Worm (Caenorhabditis elegans) whole organism, late embryonic: Measurements from ENCODE around the gene pap-1.

Experiments used
- C38D4.7 ChIP-seq: fragments of 200-800 bp; sonication (Bioruptor generic); optimal IDR thresholded peaks from 2 replicates; lab custom pipeline; 2018; ENCODE audit warnings: mild to moderate bottlenecking, missing genetic modification characterization, moderate library complexity, missing compliant biosample characterization
- F13H6.1 ChIP-seq: sonication (generic microtip); optimal IDR thresholded peaks from 2 replicates; lab custom pipeline; 2016; ENCODE audit warnings: missing genetic modification characterization, missing compliant biosample characterization
- K02D7.2 ChIP-seq: sonication (generic microtip); optimal IDR thresholded peaks from 2 replicates; lab custom pipeline; 2017; ENCODE audit warnings: mild to moderate bottlenecking, missing genetic modification characterization, missing compliant biosample characterization
- T23F11.4 ChIP-seq: fragments of 200-800 bp; sonication (Bioruptor generic); optimal IDR thresholded peaks from 2 replicates; lab custom pipeline; 2018; ENCODE audit warnings: mild to moderate bottlenecking, missing genetic modification characterization, missing compliant biosample characterization
- ama-1 ChIP-seq: fragments of 150-350 bp; optimal IDR thresholded peaks from 2 replicates; lab custom pipeline; 2014
- ceh-14 ChIP-seq: sonication (generic microtip); optimal IDR thresholded peaks from 2 replicates; lab custom pipeline; 2016; ENCODE audit warnings: missing genotype, missing genetic modification characterization, missing compliant biosample characterization
- ceh-19 ChIP-seq: fragments of 200-800 bp; sonication (Bioruptor generic); optimal IDR thresholded peaks from 2 replicates; lab custom pipeline; 2018; ENCODE audit warnings: mild to moderate bottlenecking, missing genetic modification characterization, missing compliant biosample characterization
- ceh-22 ChIP-seq: sonication (generic microtip); optimal IDR thresholded peaks from 2 replicates; lab custom pipeline; 2017; ENCODE audit warnings: missing biosample characterization, missing genetic modification characterization
- ceh-30 ChIP-seq: fragments of 150-350 bp; optimal IDR thresholded peaks from 2 replicates; lab custom pipeline; 2014; ENCODE audit warnings: missing biosample characterization, missing genetic modification characterization
- ceh-34 ChIP-seq: sonication (generic microtip); optimal IDR thresholded peaks from 2 replicates; lab custom pipeline; 2016; ENCODE audit warnings: mild to moderate bottlenecking, missing genetic modification characterization, missing compliant biosample characterization
- ceh-45 ChIP-seq: fragments of 200-800 bp; sonication (Bioruptor generic); IDR thresholded peaks from 2 replicates; pipeline ENCODE4 v1.3.6; 2022; ENCODE audit warnings: missing genetic modification reagents, missing genetic modification characterization, missing compliant biosample characterization
- ceh-48 ChIP-seq: sonication (generic microtip); optimal IDR thresholded peaks from 2 replicates; lab custom pipeline; 2016; ENCODE audit warnings: missing genetic modification characterization, inconsistent platforms, missing compliant biosample characterization
- ceh-6 ChIP-seq: fragments of 200-800 bp; sonication (Bioruptor generic); optimal IDR thresholded peaks from 2 replicates; lab custom pipeline; 2018; ENCODE audit warnings: mild to moderate bottlenecking, missing genetic modification characterization, missing compliant biosample characterization
- ceh-9 ChIP-seq: sonication (generic microtip); optimal IDR thresholded peaks from 2 replicates; lab custom pipeline; 2016; ENCODE audit warnings: mild to moderate bottlenecking, missing genetic modification characterization, inconsistent platforms, missing compliant biosample characterization
- che-1 ChIP-seq: sonication (generic microtip); optimal IDR thresholded peaks from 2 replicates; lab custom pipeline; 2016; ENCODE audit warnings: mild to moderate bottlenecking, missing genetic modification characterization, missing compliant biosample characterization
- dve-1 ChIP-seq: sonication (generic microtip); optimal IDR thresholded peaks from 2 replicates; lab custom pipeline; 2017; ENCODE audit warnings: antibody characterized with exemption, mild to moderate bottlenecking, missing genetic modification characterization, missing compliant biosample characterization
- eyg-1 ChIP-seq: sonication (generic microtip); optimal IDR thresholded peaks from 2 replicates; lab custom pipeline; 2016; ENCODE audit warnings: missing genotype, missing genetic modification characterization, missing compliant biosample characterization
- hlh-13 ChIP-seq: fragments of 200-800 bp; sonication (Bioruptor generic); optimal IDR thresholded peaks from 2 replicates; lab custom pipeline; 2018; ENCODE audit warnings: mild to moderate bottlenecking, missing genetic modification characterization, missing compliant biosample characterization
- hlh-15 ChIP-seq: sonication (generic microtip); optimal IDR thresholded peaks from 2 replicates; lab custom pipeline; 2016; ENCODE audit warnings: missing genetic modification characterization, missing compliant biosample characterization
- hlh-30 ChIP-seq: sonication (generic microtip); optimal IDR thresholded peaks from 2 replicates; lab custom pipeline; 2017; ENCODE audit warnings: antibody characterized with exemption, missing genetic modification characterization, missing compliant biosample characterization; ENCODE audit not compliant: insufficient read depth
- lin-11 ChIP-seq: fragments of 200-800 bp; sonication (Bioruptor generic); optimal IDR thresholded peaks from 2 replicates; lab custom pipeline; 2018; ENCODE audit warnings: mild to moderate bottlenecking, missing genetic modification characterization, missing compliant biosample characterization
- madf-2 ChIP-seq: sonication (generic microtip); optimal IDR thresholded peaks from 2 replicates; lab custom pipeline; 2017; ENCODE audit warnings: missing genetic modification characterization, missing compliant biosample characterization
- mec-3 ChIP-seq: sonication (generic microtip); optimal IDR thresholded peaks from 2 replicates; lab custom pipeline; 2016; ENCODE audit warnings: borderline replicate concordance, missing genetic modification characterization, missing compliant biosample characterization
- nfya-1 ChIP-seq: sonication (generic microtip); optimal IDR thresholded peaks from 2 replicates; lab custom pipeline; 2017; ENCODE audit warnings: missing genetic modification characterization, mild to moderate bottlenecking, missing compliant biosample characterization, antibody characterized with exemption, moderate library complexity
- nhr-11 ChIP-seq: fragments of 150-350 bp; optimal IDR thresholded peaks from 2 replicates; lab custom pipeline; 2014; ENCODE audit warnings: missing biosample characterization, missing genetic modification characterization
- nhr-232 ChIP-seq: sonication (generic microtip); optimal IDR thresholded peaks from 2 replicates; lab custom pipeline; 2016; ENCODE audit warnings: missing genetic modification characterization, missing compliant biosample characterization
- npax-4 ChIP-seq: sonication (generic microtip); optimal IDR thresholded peaks from 2 replicates; lab custom pipeline; 2016; ENCODE audit warnings: missing genetic modification characterization, missing compliant biosample characterization
- pag-3 ChIP-seq: sonication (generic microtip); optimal IDR thresholded peaks from 2 replicates; lab custom pipeline; 2016; ENCODE audit warnings: missing compliant biosample characterization, missing genetic modification characterization, borderline replicate concordance
- pat-9 ChIP-seq: fragments of 200-800 bp; sonication (Bioruptor generic); optimal IDR thresholded peaks from 2 replicates; lab custom pipeline; 2018; ENCODE audit warnings: mild to moderate bottlenecking, missing genetic modification characterization, moderate library complexity, missing compliant biosample characterization
- pha-2 ChIP-seq: sonication (generic microtip); optimal IDR thresholded peaks from 2 replicates; lab custom pipeline; 2017; ENCODE audit warnings: mild to moderate bottlenecking, missing genetic modification characterization, missing compliant biosample characterization
- pha-4 ChIP-seq: fragments of 150-350 bp; optimal IDR thresholded peaks from 2 replicates; lab custom pipeline; 2018; ENCODE audit warnings: missing biosample characterization, missing genetic modification reagents, missing genetic modification characterization
- pqm-1 ChIP-seq: sonication (generic microtip); optimal IDR thresholded peaks from 2 replicates; lab custom pipeline; 2016; ENCODE audit warnings: missing genetic modification characterization, missing compliant biosample characterization
- pros-1 ChIP-seq: fragments of 150-350 bp; optimal IDR thresholded peaks from 2 replicates; lab custom pipeline; 2014; ENCODE audit warnings: missing biosample characterization, missing genetic modification reagents, missing genetic modification characterization
- ref-2 ChIP-seq: sonication (generic microtip); optimal IDR thresholded peaks from 2 replicates; lab custom pipeline; 2016; ENCODE audit warnings: missing genetic modification characterization, missing compliant biosample characterization
- sdc-2 ChIP-seq: sonication (generic microtip); optimal IDR thresholded peaks from 2 replicates; lab custom pipeline; 2016; ENCODE audit warnings: missing genotype, missing genetic modification characterization, missing compliant biosample characterization
- sox-2 ChIP-seq: fragments of 200-800 bp; sonication (Bioruptor generic); IDR thresholded peaks from 2 replicates; pipeline ENCODE4 v1.3.6; 2022; ENCODE audit warnings: missing genetic modification reagents, missing genetic modification characterization, missing compliant biosample characterization
- sox-4 ChIP-seq: sonication (generic microtip); optimal IDR thresholded peaks from 2 replicates; lab custom pipeline; 2017; ENCODE audit warnings: mild to moderate bottlenecking, missing genetic modification characterization, inconsistent platforms, missing compliant biosample characterization
- syd-9 ChIP-seq: sonication (generic microtip); optimal IDR thresholded peaks from 2 replicates; lab custom pipeline; 2016; ENCODE audit warnings: mild to moderate bottlenecking, missing genetic modification characterization, moderate library complexity, missing compliant biosample characterization
- tbx-2 ChIP-seq: sonication (generic microtip); optimal IDR thresholded peaks from 2 replicates; lab custom pipeline; 2016; ENCODE audit warnings: missing genetic modification characterization, missing compliant biosample characterization
- tbx-7 ChIP-seq: sonication (generic microtip); optimal IDR thresholded peaks from 2 replicates; lab custom pipeline; 2016; ENCODE audit warnings: missing genotype, missing genetic modification characterization, missing compliant biosample characterization
- unc-3 ChIP-seq, 2 experiments: fragments of 200-800 bp in 1 of 2; sonication (Bioruptor generic) in 1 of 2; sonication (generic microtip) in 1 of 2; conservative IDR thresholded peaks in 1 of 2; optimal IDR thresholded peaks in 1 of 2; 2 replicates each; pipeline versions ENCODE4 v1.3.6 to Lab custom; 2016 to 2022; ENCODE audit warnings: missing compliant biosample characterization in 2 of 2, missing genetic modification characterization in 2 of 2, missing genetic modification reagents in 1 of 2
- unc-42 ChIP-seq: sonication (generic microtip); optimal IDR thresholded peaks from 2 replicates; lab custom pipeline; 2016; ENCODE audit warnings: missing genotype, missing genetic modification characterization, missing compliant biosample characterization
- unc-55 ChIP-seq: sonication (generic microtip); optimal IDR thresholded peaks from 2 replicates; lab custom pipeline; 2017; ENCODE audit warnings: missing biosample characterization, missing genetic modification reagents, missing genetic modification characterization
- unc-86 ChIP-seq: sonication (generic microtip); optimal IDR thresholded peaks from 2 replicates; lab custom pipeline; 2016; ENCODE audit warnings: missing genetic modification characterization, missing compliant biosample characterization

Gene pap-1

ce11 chrV:10425098-10425497 lies 16.7 kb upstream of the pap-1 start, which contains the start of gene col-12:
Gene col-12, minus strand, starts transcription at chrV:10425198.
- TF ChIP-seq ceh-48 (tag; lab: Kevin White, UChicago) = no peak
- TF ChIP-seq tbx-2 (tag; lab: Kevin White, UChicago) = no peak
- TF ChIP-seq sox-2 (GFP tag; lab: Robert Waterston, UW) = no peak
- TF ChIP-seq sox-4 = no peak
- TF ChIP-seq unc-86 (tag; lab: Kevin White, UChicago) = no peak
- no peak for TF ChIP-seq nhr-232
- TF ChIP-seq madf-2 (tag; lab: Kevin White, UChicago) = no peak
- no peak for TF ChIP-seq pha-2 (tag; lab: Kevin White, UChicago)
- no peak for TF ChIP-seq K02D7.2 (tag; lab: Kevin White, UChicago)
- TF ChIP-seq C38D4.7 (GFP tag; lab: Kevin White, UChicago) = no peak
- TF ChIP-seq nhr-11 = no peak
- TF ChIP-seq mec-3 (tag; lab: Kevin White, UChicago) = no peak
- no peak for TF ChIP-seq tbx-7

ce11 chrV:10426253-10426652 lies 15.5 kb upstream of the pap-1 start, which contains the start of gene apc-10:
Gene apc-10, minus strand, starts transcription at chrV:10426353.
- TF ChIP-seq eyg-1 (tag; lab: Kevin White, UChicago) (no peak), hlh-15 (tag; lab: Kevin White, UChicago) (no peak), ceh-30 (no peak), pros-1 (tag; lab: Kevin White, UChicago) (no peak), npax-4 (tag; lab: Kevin White, UChicago) (no peak), pha-4 (tag; lab: Kevin White, UChicago) (no peak), ceh-14 (no peak), unc-3 (GFP tag; conservative IDR thresholded peaks at IDR 0.05; lab: Robert Waterston, UW) (no peak), unc-3 (tag; optimal IDR thresholded peaks at IDR 0.05; lab: Kevin White, UChicago) (no peak), ceh-9 (no peak), nfya-1 (no peak), ceh-34 (tag; lab: Kevin White, UChicago) (no peak), che-1 (tag; lab: Kevin White, UChicago) (no peak), unc-86 (tag; lab: Kevin White, UChicago) (no peak), pag-3 (tag; lab: Kevin White, UChicago) (no peak), sdc-2 (tag; lab: Kevin White, UChicago) (no peak), hlh-13 (GFP tag; lab: Kevin White, UChicago) (no peak), sox-4 (no peak), ceh-45 (GFP tag; lab: Robert Waterston, UW) (no peak), ama-1 (lab: Kevin White, UChicago) (no peak), hlh-30 (tag; lab: Kevin White, UChicago) (no peak)

- no peak for TF ChIP-seq pros-1 (tag; lab: Kevin White, UChicago)
- no peak for TF ChIP-seq unc-55 (GFP tag; lab: Kevin White, UChicago)
- TF ChIP-seq ceh-45 (GFP tag; lab: Robert Waterston, UW) = no peak
- TF ChIP-seq unc-42 (tag; lab: Kevin White, UChicago) = no peak
- TF ChIP-seq F13H6.1 = no peak
- TF ChIP-seq syd-9 = no peak
- TF ChIP-seq ceh-6 (GFP tag; lab: Kevin White, UChicago) = no peak
These were observed 13.2 kb upstream of the pap-1 start, which contains the start of gene tag-314 for ce11 chrV:10428608-10429007. Gene tag-314, minus strand, starts transcription at chrV:10428708.

DNA sequence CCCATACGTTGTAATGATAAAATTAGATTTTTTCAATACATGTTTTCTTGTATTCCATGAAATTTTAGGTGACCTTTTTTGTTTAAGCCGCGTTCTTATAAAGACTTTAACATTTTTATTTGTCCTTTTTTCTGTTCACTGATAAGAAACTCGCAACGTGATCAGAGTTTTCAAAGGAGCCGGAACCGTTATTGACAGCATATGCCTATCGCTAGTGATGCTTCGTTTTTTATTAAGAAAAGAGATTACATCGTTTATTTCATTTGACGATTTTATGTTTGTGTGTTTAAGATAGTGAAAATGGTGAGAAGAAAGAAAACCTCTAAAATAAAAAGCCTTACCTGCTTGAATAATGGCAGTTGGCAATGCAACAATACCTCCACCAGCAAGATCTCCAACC lies 9.2 kb upstream of the pap-1 start:
- no peak for TF ChIP-seq sox-4
- TF ChIP-seq ceh-19 = no peak
- TF ChIP-seq ref-2 (tag; lab: Kevin White, UChicago) = no peak
- no peak for TF ChIP-seq T23F11.4 (GFP tag; lab: Kevin White, UChicago)
- no peak for TF ChIP-seq ceh-6 (GFP tag; lab: Kevin White, UChicago)
- TF ChIP-seq syd-9 = no peak
- no peak for TF ChIP-seq pat-9 (tag; lab: Kevin White, UChicago)
- no peak for TF ChIP-seq dve-1 (tag; lab: Kevin White, UChicago)
- TF ChIP-seq unc-3 (GFP tag; conservative IDR thresholded peaks at IDR 0.05; lab: Robert Waterston, UW) = no peak
- no peak for TF ChIP-seq unc-3 (tag; optimal IDR thresholded peaks at IDR 0.05; lab: Kevin White, UChicago)
- no peak for TF ChIP-seq pha-2 (tag; lab: Kevin White, UChicago)
- TF ChIP-seq pqm-1 = no peak
- TF ChIP-seq ceh-22 = no peak
- TF ChIP-seq pros-1 (tag; lab: Kevin White, UChicago) = no peak
- no peak for TF ChIP-seq nhr-11
- no peak for TF ChIP-seq lin-11
